Worm (Caenorhabditis elegans): ENCODE data around the gene C55C3.4.
A peak's percentile ranks its signal among the peaks of the same experiment; 100 is the strongest.

The C55C3.4 gene

ce11 chrIV:5665353-5665918 lies 12.5 kb downstream of the C55C3.4 start (continued):
- TF ChIP-seq lin-39 (tag; optimal IDR thresholded peaks at IDR 0.05) (no peak), grh-1 (GFP tag; IDR thresholded peaks at IDR 0.05) (no peak), mab-9 (GFP tag; IDR thresholded peaks at IDR 0.05) (no peak), ceh-63 (GFP tag; optimal IDR thresholded peaks at IDR 0.05) (no peak), irx-1 (tag; optimal IDR thresholded peaks at IDR 0.05) (no peak), sox-4 (tag; optimal IDR thresholded peaks at IDR 0.05) (no peak), swsn-7 (tag; optimal IDR thresholded peaks at IDR 0.05) (peak; percentile 36), lsy-2 (tag; optimal IDR thresholded peaks at IDR 0.05) (peak; percentile 17 to 62), hlh-4 (tag; optimal IDR thresholded peaks at IDR 0.05) (no peak), fkh-4 (tag; optimal IDR thresholded peaks at IDR 0.05; ENCODE audit: borderline replicate concordance) (no peak), unc-86 (tag; optimal IDR thresholded peaks at IDR 0.05) (no peak), dsc-1 (tag; optimal IDR thresholded peaks at IDR 0.05) (no peak), C34B4.2 (tag; optimal IDR thresholded peaks at IDR 0.05) (no peak), unc-62 (GFP tag; optimal IDR thresholded peaks at IDR 0.05) (no peak)

- TF ChIP-seq aha-1 (tag; optimal IDR thresholded peaks at IDR 0.05), result no peak
- TF ChIP-seq efl-1 (optimal IDR thresholded peaks at IDR 0.05), result no peak
- peak in 1 of 2 experiments; percentile 72 for TF ChIP-seq efl-1 (GFP tag; optimal IDR thresholded peaks at IDR 0.05 in 1 of 2)
- peak; percentile 19 for TF ChIP-seq blmp-1 (tag; optimal IDR thresholded peaks at IDR 0.05)
- no peak for TF ChIP-seq mab-9 (GFP tag; IDR thresholded peaks at IDR 0.05)
- no peak for TF ChIP-seq sptf-1 (tag; optimal IDR thresholded peaks at IDR 0.05)
- TF ChIP-seq lin-14 (GFP tag; optimal IDR thresholded peaks at IDR 0.05), result peak; percentile 1
- TF ChIP-seq isw-1 (GFP tag; IDR thresholded peaks at IDR 0.05), result no peak
- TF ChIP-seq mep-1 (tag; optimal IDR thresholded peaks at IDR 0.05), result peak; percentile 2
Observed at ce11 chrIV:5664375-5665004, 13.5 kb downstream of the C55C3.4 start, which contains the start of gene bec-1. TSS of gene bec-1 (minus strand) at chrIV:5664425.

ce11 chrIV:5662886-5663285 lies 15.1 kb downstream of the C55C3.4 start:
- TF ChIP-seq nhr-85 (tag) (peak; percentile 13), vab-15 (tag; optimal IDR thresholded peaks at IDR 0.05) (no peak)

ce11 chrIV:5662073-5662472 lies 15.9 kb downstream of the C55C3.4 start:
- no peak for TF ChIP-seq nhr-47 (tag; optimal IDR thresholded peaks at IDR 0.05)
- no peak for TF ChIP-seq sptf-1 (tag; optimal IDR thresholded peaks at IDR 0.05)
- TF ChIP-seq efl-1 (optimal IDR thresholded peaks at IDR 0.05), result no peak
- TF ChIP-seq efl-1 (GFP tag; optimal IDR thresholded peaks at IDR 0.05 in 1 of 2), result peak in 1 of 2 experiments; percentile 17

ce11 chrIV:5660239-5660638 lies 17.7 kb downstream of the C55C3.4 start, which contains the start of gene skn-1:
TSS of gene skn-1 (minus strand) at chrIV:5660384.
- TF ChIP-seq elt-2 (tag; optimal IDR thresholded peaks at IDR 0.05), result no peak
- TF ChIP-seq nhr-19 (GFP tag; conservative IDR thresholded peaks at IDR 0.05), result no peak
- no peak for TF ChIP-seq hpl-2 (GFP tag; optimal IDR thresholded peaks at IDR 0.05)
- TF ChIP-seq efl-1 (optimal IDR thresholded peaks at IDR 0.05), result no peak
- TF ChIP-seq efl-1 (GFP tag; optimal IDR thresholded peaks at IDR 0.05 in 1 of 2), result peak in 1 of 2 experiments; percentile 88
- TF ChIP-seq nhr-20 (tag; optimal IDR thresholded peaks at IDR 0.05), result no peak

ce11 chrIV:5659461-5659860 lies 18.5 kb downstream of the C55C3.4 start:
- TF ChIP-seq elt-3 (tag; optimal IDR thresholded peaks at IDR 0.05) (no peak), elt-2 (tag; optimal IDR thresholded peaks at IDR 0.05) (peak; percentile 58), lin-35 (GFP tag; optimal IDR thresholded peaks at IDR 0.05) (peak in 1 of 2 experiments; percentile 24), lin-14 (GFP tag; optimal IDR thresholded peaks at IDR 0.05) (peak; percentile 12)

Data from whole organism, L1 larva.